Worm (Caenorhabditis elegans): Measurements from ENCODE around the gene nhr-126.
A peak's percentile ranks its signal among the peaks of the same experiment; 100 is the strongest.

nhr-126 gene

DNA sequence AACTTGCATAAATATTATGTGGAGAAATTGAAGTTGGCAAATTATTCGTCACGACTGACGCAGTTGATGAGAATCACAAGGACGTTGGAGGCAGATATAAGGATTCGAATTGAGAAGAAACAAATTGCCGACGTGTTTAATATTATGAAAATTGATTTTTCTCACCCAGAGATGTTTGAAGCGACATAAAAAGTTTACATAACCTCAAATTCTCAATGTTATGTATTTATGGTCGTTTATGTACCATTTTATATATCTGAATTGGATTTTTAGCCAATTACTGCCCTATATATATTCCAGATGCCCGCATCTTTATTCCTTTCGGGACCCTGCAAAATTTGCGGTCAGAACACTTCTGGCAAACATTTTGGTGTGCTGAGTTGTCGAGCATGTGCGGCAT is at the start of gene nhr-126:
nhr-126 (plus strand) TSS at position 301 of the 400 bp plus-strand sequence.
- no peak for TF ChIP-seq snpc-1.2 (GFP tag; IDR thresholded peaks at IDR 0.05)

DNA sequence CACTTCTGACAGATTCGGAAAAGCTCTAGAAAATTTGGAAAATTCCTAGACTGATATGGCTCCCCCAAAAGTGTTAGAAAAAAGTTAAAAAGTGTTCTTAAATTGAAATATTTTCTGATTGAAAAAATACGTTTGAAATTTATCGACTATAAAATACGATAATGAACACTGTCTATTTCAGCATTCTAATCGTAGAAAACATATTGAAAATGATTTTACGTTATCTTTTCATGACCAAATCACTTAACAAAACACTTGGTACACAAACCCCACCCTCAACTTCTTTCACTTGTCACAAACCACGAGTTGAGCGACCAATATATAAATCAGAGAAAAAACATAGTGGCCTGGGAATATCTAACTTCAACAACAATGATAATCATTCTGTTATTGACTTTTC is 49.7 kb upstream of the nhr-126 start, which contains the start of gene cyp-33C1:
cyp-33C1 (plus strand) TSS at position 301 of the 400 bp plus-strand sequence.
- TF ChIP-seq nhr-28 (tag; optimal IDR thresholded peaks at IDR 0.05) (peak; percentile 54), mxl-2 (GFP tag; conservative IDR thresholded peaks at IDR 0.05) (no peak)

DNA sequence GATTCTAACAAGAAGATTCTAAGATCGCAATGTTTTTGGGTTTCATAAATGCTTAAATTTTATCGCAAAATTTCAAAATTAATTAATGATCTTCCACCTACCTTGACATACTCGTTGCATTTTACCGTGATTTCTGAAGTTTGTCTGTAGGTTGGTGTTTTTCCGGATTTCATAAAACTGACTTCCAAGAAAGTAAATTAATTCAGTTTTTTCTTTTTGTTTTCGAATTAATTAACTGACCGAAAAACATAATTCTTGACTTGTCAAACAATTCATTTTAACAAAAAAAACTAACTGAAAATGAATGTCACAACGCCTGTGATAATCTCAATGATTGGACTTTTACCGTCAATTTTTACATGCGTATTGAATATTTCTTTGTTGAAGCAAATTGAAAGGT is 47.1 kb upstream of the nhr-126 start, which contains the start of gene srbc-16:
srbc-16 (plus strand) TSS at position 301 of the 400 bp plus-strand sequence.
- TF ChIP-seq daf-19 (GFP tag; conservative IDR thresholded peaks at IDR 0.05) (no peak), Y105C5A.15 (GFP tag; IDR thresholded peaks at IDR 0.05) (no peak), egl-27 (tag; optimal IDR thresholded peaks at IDR 0.05) (no peak), saeg-2 (GFP tag; IDR thresholded peaks at IDR 0.05) (no peak), unc-62 (GFP tag; optimal IDR thresholded peaks at IDR 0.05 in 1 of 2) (no peak), unc-62 (tag; optimal IDR thresholded peaks at IDR 0.05) (no peak), snpc-1.2 (GFP tag; IDR thresholded peaks at IDR 0.05) (no peak), ceh-62 (tag; optimal IDR thresholded peaks at IDR 0.05) (no peak), unc-39 (tag; optimal IDR thresholded peaks at IDR 0.05) (no peak), ceh-32 (tag; optimal IDR thresholded peaks at IDR 0.05; ENCODE audit: poor library complexity) (no peak), ceh-20 (GFP tag; IDR thresholded peaks at IDR 0.05) (no peak), hlh-30 (tag; optimal IDR thresholded peaks at IDR 0.05; ENCODE audit: insufficient read depth) (no peak), zfp-2 (tag; optimal IDR thresholded peaks at IDR 0.05) (no peak), ZK546.5 (tag; optimal IDR thresholded peaks at IDR 0.05) (no peak), ceh-28 (tag; optimal IDR thresholded peaks at IDR 0.05) (no peak), lin-15B (tag; optimal IDR thresholded peaks at IDR 0.05) (no peak)

DNA sequence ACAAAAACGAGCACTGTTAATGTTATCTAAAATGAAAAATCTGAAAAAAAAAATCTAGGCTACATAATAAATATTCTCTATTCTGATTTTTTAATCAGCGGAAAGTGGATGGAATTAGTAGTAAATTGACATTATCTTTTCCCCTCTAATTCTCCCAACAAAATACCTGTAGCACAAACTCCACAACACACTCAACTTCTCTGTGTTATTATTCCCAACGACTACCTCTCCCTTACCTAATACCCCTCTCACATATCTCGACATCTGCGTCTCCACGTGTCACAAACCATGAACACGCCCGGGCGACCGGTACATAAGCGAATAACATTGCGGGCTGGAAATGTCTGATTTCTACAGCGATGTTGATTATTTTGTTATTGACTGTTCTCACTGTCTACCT is 45.7 kb upstream of the nhr-126 start, which contains the start of gene cyp-33C2:
cyp-33C2 (plus strand) TSS at position 327 of the 400 bp plus-strand sequence.
- TF ChIP-seq nhr-28 (tag; optimal IDR thresholded peaks at IDR 0.05) (peak; percentile 93), dmd-6 (GFP tag; IDR thresholded peaks at IDR 0.05) (peak; percentile 61), R02D3.7 (tag; optimal IDR thresholded peaks at IDR 0.05) (no peak), F26F4.8 (GFP tag; conservative IDR thresholded peaks at IDR 0.05) (no peak), tra-1 (GFP tag; IDR thresholded peaks at IDR 0.05) (no peak), F37D6.2 (tag; optimal IDR thresholded peaks at IDR 0.05) (no peak), D1046.2 (GFP tag; IDR thresholded peaks at IDR 0.05) (no peak), F49E8.2 (tag; optimal IDR thresholded peaks at IDR 0.05; ENCODE audit: borderline replicate concordance) (no peak), lir-3 (tag; optimal IDR thresholded peaks at IDR 0.05) (no peak), daf-8 (GFP tag; IDR thresholded peaks at IDR 0.05) (no peak), unc-39 (tag; optimal IDR thresholded peaks at IDR 0.05) (no peak), jun-1 (tag; optimal IDR thresholded peaks at IDR 0.05) (no peak), daf-16 (GFP tag; optimal IDR thresholded peaks at IDR 0.05) (no peak), daf-16 (tag; optimal IDR thresholded peaks at IDR 0.05) (peak; percentile 25), ceh-62 (tag; optimal IDR thresholded peaks at IDR 0.05) (no peak), ces-1 (GFP tag; optimal IDR thresholded peaks at IDR 0.05) (no peak), hlh-11 (tag; optimal IDR thresholded peaks at IDR 0.05) (no peak)

DNA sequence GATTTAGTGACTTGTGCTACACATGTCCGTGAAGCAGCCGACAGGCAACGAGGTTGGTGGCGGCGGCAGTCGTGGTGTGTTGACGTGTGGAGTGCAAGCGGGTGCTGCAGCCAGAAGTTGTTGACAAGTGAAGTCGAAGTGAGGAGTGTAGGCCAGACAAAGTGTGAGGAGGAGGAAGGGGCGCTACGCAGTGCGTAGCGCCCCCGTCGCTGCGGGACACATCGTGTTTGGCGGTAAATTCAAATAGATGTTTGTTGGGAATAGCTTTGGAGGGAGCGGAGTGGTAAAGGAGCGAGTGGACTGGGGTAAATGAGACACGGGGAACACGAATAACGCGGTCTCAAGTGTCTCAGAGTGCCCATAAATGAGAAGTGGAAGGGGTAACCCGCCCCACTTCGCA is 43.4 kb upstream of the nhr-126 start:
- TF ChIP-seq set-16 (GFP tag; IDR thresholded peaks at IDR 0.05) (0 out of 2 replicates have a peak, but pooled peaks have one; percentile 32), aha-1 (tag) (peak; percentile 62), mxl-3 (GFP tag; optimal IDR thresholded peaks at IDR 0.05) (no peak)

Data from whole organism, L4 larva.